Fruit fly (Drosophila melanogaster): ENCODE measurements around the gene CG10958.

dm6 chrX:8170166-8170565 is 38.1 kb downstream of the CG10958 start, which contains the start of gene CG2278:
- TF ChIP-seq hb (GFP tag; IDR thresholded peaks at IDR 0.05; ENCODE audit: partially characterized antibody): no peak
- no peak for TF ChIP-seq BEAF-32 (GFP tag; optimal IDR thresholded peaks at IDR 0.05)
- TF ChIP-seq mld (GFP tag; IDR thresholded peaks at IDR 0.05; ENCODE audit: partially characterized antibody): no peak
- TF ChIP-seq Dll (GFP tag; IDR thresholded peaks at IDR 0.05; ENCODE audit: partially characterized antibody): no peak
- no peak for TF ChIP-seq pan (optimal IDR thresholded peaks at IDR 0.05)
- no peak for TF ChIP-seq pan (GFP tag; optimal IDR thresholded peaks at IDR 0.05 in 1 of 2, IDR thresholded peaks at IDR 0.05 in 1 of 2)
- TF ChIP-seq CG10366 (GFP tag; IDR thresholded peaks at IDR 0.05): no peak
- TF ChIP-seq CG8290 (GFP tag; optimal IDR thresholded peaks at IDR 0.05): no peak
- TF ChIP-seq CG8290 (tag; optimal IDR thresholded peaks at IDR 0.05): no peak
- TF ChIP-seq bbx (GFP tag; IDR thresholded peaks at IDR 0.05; ENCODE audit: partially characterized antibody): no peak
- TF ChIP-seq CG13775 (GFP tag; optimal IDR thresholded peaks at IDR 0.05): no peak
- no peak for TF ChIP-seq exex (tag; optimal IDR thresholded peaks at IDR 0.05)

All from whole organism, embryonic.